Worm (Caenorhabditis elegans): Measurements from ENCODE around the gene xnd-1.

DNA sequence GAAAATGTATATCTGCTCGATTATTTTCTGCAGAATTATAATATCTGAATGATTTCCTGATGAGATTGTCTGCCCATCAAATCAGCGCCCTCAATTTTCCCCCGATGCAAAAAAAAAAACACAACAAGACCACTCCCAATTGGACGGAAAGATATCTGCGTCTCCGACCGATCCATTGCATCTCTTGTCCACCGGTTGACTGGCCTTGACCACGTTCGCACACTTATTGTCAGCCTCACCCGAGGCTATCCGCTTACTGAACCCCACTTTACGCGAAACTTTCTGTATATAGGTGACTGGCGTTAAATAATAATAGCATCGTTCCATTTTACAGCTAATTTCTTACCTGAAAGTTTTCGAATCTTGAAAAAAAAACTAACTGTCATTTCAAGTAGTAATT is 9.9 kb upstream of the xnd-1 start:
- TF ChIP-seq tbx-8 (GFP tag; optimal IDR thresholded peaks at IDR 0.05), result no peak
- TF ChIP-seq flh-1 (GFP tag; optimal IDR thresholded peaks at IDR 0.05), result no peak
- TF ChIP-seq nhr-12 (tag; optimal IDR thresholded peaks at IDR 0.05), result no peak
- TF ChIP-seq unc-62 (GFP tag; optimal IDR thresholded peaks at IDR 0.05), result no peak
- no peak for TF ChIP-seq snpc-4 (tag; optimal IDR thresholded peaks at IDR 0.05)

Data from whole organism, mixed stage, embryonic.